Worm (Caenorhabditis elegans): Measurements from ENCODE around the gene T02D1.9.

The T02D1.9 gene

DNA sequence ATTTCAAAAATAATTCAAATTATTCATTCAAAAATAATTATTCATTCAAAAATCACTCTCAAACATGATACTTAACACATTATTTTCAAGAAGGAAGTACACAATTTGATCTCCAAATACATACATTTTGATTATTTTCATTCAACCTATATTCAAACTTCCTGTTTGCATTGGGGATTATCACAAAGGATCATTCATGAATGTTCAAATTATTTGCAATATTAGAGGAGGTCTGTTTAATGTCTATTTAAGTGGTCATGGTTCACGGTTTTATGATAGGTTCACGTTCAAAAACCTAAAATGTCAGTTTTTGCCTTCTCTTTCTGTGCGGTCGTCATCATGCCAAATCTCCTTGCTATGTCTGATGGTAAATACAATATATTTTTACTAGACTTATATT is 46.2 kb downstream of the T02D1.9 start, which contains the start of gene clec-202:
Gene clec-202, plus strand, starts transcription at position 301 of the 400 bp plus-strand sequence.
- no peak for TF ChIP-seq sox-2 (GFP tag; IDR thresholded peaks at IDR 0.05)
- TF ChIP-seq C38D4.7 (GFP tag; optimal IDR thresholded peaks at IDR 0.05), result no peak
- no peak for TF ChIP-seq nhr-11 (tag; optimal IDR thresholded peaks at IDR 0.05)
- TF ChIP-seq sdc-2 (tag; optimal IDR thresholded peaks at IDR 0.05), result no peak
- no peak for TF ChIP-seq ahr-1 (tag; optimal IDR thresholded peaks at IDR 0.05)
- no peak for TF ChIP-seq pat-9 (tag; optimal IDR thresholded peaks at IDR 0.05)
- no peak for TF ChIP-seq fkh-6 (tag; optimal IDR thresholded peaks at IDR 0.05)
- no peak for TF ChIP-seq ceh-2 (tag; optimal IDR thresholded peaks at IDR 0.05)
- no peak for TF ChIP-seq elt-4 (tag; optimal IDR thresholded peaks at IDR 0.05)
- TF ChIP-seq ztf-16 (tag; optimal IDR thresholded peaks at IDR 0.05), result no peak

All from whole organism, late embryonic.